Worm (Caenorhabditis elegans): Measurements from ENCODE around the gene Y73B6BL.270.

- TF ChIP-seq unc-39 (tag; optimal IDR thresholded peaks at IDR 0.05), result no peak
- no peak for TF ChIP-seq nhr-2 (tag; optimal IDR thresholded peaks at IDR 0.05)
- TF ChIP-seq ceh-83 (GFP tag; optimal IDR thresholded peaks at IDR 0.05), result no peak
- TF ChIP-seq sptf-1 (tag; optimal IDR thresholded peaks at IDR 0.05), result no peak
- no peak for TF ChIP-seq nhr-28 (tag; optimal IDR thresholded peaks at IDR 0.05)
- no peak for TF ChIP-seq sem-2 (GFP tag; optimal IDR thresholded peaks at IDR 0.05)
- no peak for TF ChIP-seq nhr-76 (tag; optimal IDR thresholded peaks at IDR 0.05)
- TF ChIP-seq nhr-12 (tag; optimal IDR thresholded peaks at IDR 0.05), result no peak
- TF ChIP-seq lsy-2 (tag; optimal IDR thresholded peaks at IDR 0.05), result no peak
- no peak for TF ChIP-seq mab-5 (tag; optimal IDR thresholded peaks at IDR 0.05)
- no peak for TF ChIP-seq unc-62 (GFP tag; optimal IDR thresholded peaks at IDR 0.05)
- no peak for TF ChIP-seq elt-1 (tag; optimal IDR thresholded peaks at IDR 0.05; ENCODE audit: borderline replicate concordance, insufficient read depth)
- no peak for TF ChIP-seq lin-13 (tag; optimal IDR thresholded peaks at IDR 0.05)
- no peak for TF ChIP-seq hlh-1 (tag; optimal IDR thresholded peaks at IDR 0.05)
Measured at ce11 chrIV:6372993-6373392, 7.8 kb downstream of the Y73B6BL.270 start, which contains the start of gene smg-3.
